Fruit fly (Drosophila melanogaster) ovary, adult (tissue): ENCODE results near the gene Vsx2.

ENCODE experiments used
- CG17801 ChIP-seq: fragments of 200-800 bp; optimal IDR thresholded peaks from 2 replicates; lab custom pipeline; 2019; ENCODE audit warnings: missing biosample characterization, mild to moderate bottlenecking, missing genetic modification characterization, moderate library complexity; ENCODE audit not compliant: partially characterized antibody

The Vsx2 gene

DNA sequence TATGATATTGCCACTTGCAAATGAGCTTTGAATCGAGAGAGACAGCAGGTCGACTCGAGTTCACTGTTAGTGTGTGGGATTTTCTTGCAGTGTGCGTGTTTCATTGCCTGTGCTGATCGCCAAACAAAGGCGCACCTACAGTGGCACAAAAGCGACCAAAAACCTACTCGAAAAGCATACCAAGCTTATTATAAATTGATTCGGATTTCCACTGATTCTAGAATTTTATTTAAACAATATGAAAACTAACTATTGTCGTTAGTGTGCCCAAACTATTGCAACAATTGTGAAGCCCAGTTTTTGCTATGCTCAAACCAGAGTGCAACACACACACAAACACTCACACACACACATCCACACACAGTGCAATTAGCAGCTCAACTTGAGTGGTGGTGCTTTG, 1.5 kb downstream of the Vsx2 start:
- no peak for TF ChIP-seq CG17801 (GFP tag; lab: Kevin White, UChicago)

DNA sequence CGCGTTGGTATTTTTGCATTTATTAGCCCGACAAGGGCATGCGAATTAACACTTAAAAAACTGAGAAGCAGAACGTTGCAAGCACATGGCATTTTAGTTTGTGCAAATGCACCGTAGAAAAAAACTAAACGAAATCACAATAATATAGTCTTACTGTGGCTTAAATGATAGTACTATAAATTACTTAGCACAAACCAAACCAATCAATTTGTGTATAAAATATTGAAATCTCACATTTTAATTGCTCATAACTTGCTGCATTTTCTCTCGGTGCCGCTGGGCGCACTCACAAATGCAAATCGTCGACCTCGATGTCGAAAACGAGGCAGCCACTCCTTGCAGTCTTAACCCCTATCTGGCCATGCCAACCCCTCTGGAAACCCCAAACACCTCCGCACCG, 6.3 kb downstream of the Vsx2 start:
- TF ChIP-seq CG17801 (GFP tag; lab: Kevin White, UChicago): no peak

DNA sequence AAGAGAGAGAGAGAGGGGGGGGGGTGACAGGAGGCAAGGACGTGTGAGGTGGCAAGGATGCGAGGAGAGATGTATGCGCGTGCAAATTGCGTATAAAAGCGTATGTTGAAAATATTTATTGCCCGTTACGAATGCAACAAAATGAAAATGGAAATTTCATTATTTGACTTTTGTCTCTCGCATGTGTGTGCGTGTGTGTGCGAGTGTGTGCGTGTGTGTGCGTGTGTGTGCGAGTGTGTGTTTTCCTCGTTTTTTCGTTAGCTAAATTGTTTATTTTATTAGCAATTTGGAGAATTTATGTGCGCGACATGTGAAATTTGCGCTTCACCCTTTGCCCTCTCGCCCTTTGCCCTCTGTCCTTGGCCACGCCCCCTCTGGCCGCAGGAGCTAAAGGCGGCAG, 7.2 kb downstream of the Vsx2 start:
- TF ChIP-seq CG17801 (GFP tag; lab: Kevin White, UChicago): no peak

DNA sequence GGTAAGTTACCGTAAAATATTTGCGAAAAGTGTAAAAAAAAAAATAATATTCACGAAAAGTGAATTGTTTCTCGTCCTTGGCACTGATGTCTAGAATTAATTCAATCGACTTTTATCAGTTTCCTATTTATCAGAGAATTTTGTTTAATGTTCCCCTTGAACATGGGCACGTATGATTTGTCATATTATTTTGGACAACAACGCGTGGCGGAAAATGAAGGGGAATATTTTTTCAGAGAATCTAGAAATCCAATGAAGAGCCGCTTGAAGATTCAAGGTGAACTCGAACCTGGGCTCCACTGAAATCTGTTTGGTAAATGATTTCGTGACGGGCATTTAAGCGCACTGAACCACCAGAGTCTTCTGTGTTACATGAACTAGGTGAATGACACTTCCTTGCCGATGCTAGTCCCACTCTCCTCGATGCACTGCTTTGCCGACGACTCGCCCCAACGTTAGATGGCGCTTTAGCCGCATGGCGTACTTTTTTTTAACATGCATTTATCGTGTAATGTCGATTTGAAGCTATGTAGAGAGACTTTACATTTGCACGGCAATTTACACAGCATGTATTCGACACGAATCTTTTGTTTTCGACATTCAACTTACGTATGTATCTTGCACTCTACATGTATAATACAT, 35.6 kb downstream of the Vsx2 start:
- TF ChIP-seq CG17801 (GFP tag; lab: Kevin White, UChicago): peak; percentile 19

DNA sequence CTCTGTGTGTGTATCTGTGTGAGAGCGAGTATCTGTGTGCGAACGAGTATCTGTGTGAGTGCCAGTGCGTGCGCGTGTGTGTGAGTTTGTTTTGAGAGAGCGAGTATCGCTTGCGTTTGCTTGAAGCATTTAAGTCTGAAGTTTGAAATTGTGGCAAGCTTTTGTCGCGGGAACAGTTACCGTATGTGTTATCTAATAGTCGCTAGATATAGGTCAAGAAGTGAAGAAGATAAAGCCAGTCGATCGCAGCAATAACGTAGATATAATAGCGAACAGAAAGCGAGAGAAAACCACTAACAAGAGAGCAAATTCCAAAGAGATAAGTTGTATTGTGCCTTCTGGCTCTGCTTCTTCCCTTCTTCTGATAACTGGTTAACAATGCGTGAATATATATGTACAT, 41.8 kb downstream of the Vsx2 start:
- TF ChIP-seq CG17801 (GFP tag; lab: Kevin White, UChicago): no peak

DNA sequence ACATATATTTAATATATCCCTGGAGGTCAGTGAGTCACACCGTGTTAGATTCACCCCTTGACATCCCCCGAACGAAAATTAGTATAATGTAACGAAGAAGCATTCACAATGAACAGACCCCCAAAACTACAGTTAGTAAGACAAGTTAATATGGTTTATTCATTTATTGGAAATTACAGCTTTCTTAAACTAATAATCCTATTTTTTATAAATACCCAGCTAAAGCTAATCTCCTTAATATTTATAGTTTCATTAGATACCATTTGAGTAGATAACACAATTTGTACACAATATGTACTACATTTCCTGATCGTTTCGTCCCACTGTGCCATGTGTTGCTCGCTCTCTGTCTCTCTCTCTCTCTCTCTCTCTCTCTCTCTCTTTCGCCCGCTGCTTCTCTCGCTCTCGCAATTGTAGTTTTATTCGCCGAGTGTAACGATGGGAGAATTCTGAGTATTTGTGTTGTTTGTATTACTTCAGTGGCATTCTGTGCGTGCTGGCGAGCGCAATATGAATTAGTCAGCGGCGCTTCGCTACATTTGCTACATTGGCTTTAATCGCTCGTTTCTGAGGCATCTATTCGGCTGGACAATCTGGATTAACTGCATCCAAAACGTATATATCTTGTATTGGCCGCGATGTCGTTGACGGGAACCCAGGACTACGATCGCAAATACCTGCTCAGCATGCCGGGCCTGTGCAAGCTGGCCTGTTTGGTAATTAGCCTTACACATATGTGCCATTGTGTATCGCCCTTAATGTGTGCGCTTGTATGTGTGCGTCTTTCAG, 43.0 kb downstream of the Vsx2 start:
- TF ChIP-seq CG17801 (GFP tag; lab: Kevin White, UChicago): peak; percentile 24

DNA sequence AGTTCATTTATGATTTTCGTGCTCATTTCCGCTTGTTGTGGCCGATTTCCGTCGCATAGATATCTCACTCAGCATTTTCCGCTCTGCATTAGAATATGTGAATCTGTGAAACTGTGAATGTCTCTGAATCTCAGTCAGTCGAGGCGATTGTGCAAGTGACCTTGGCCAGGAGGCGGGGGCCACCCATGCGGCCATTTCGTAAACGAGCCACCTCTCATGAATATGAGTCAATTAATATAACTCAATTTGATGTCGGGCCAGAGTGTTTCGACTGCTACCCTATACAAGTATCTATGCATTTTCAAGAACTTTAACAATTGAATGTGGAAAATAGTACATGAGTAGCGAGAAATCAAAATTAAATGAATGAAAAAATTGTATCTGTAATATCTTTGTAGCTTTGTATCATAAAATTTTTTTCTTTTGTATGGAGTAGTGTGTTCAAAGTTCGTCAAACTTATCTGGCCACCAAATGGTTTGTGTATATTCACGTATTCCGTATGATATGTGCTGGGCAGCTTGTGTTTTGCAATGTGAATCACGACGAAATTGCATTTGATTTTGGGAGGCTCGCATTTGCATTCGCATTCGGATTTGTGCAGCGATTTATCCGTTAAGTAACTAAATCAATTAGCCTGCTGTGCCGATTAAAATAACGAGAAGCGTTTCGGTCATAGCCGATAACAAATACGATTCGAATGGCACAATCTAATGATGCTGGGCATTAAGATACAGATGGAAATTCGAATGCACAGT, 43.9 kb downstream of the Vsx2 start, which contains the start of gene CG12730:
Gene CG12730 (plus strand): TSS at position 706 of the 756 bp plus-strand sequence.
- no peak for TF ChIP-seq CG17801 (GFP tag; lab: Kevin White, UChicago)

DNA sequence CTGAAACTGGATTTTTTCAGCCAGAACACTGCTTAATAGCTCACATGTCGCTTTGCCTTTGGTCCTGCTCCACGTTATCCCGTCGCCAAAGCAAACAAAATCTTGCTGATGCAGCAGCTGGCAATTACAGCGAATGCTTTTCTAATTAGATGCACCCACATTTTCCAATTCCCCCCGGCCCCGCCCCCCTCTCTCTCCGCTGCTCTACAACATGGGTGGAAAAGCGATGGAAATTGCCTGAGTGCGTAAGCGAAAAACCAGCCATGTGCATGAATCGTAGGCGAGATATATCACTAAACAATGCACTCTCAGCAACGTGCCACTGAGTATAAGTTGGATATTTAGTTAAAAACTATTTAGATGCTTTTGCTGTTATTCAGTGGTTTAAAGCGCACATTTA, 44.8 kb downstream of the Vsx2 start:
- no peak for TF ChIP-seq CG17801 (GFP tag; lab: Kevin White, UChicago)

DNA sequence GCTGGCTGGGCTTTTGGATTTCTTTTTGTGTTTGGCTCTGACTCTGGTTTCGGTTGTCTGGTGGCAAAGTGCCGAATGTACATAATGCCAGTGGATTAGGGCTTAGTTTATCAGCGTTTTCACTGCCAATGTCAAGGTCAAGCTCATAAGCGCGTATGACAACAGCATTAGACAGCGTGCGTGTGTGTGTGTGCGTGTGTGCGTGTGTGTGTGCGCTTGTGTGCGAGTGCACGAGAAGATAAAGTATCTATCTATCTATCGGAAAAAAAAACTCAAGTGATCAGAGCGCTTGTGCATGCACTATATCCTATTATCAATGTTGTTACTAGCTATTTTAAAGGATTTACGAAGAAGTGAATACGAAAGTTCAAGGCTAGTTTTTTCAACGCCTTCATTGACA, 48.8 kb downstream of the Vsx2 start:
- TF ChIP-seq CG17801 (GFP tag; lab: Kevin White, UChicago): no peak

DNA sequence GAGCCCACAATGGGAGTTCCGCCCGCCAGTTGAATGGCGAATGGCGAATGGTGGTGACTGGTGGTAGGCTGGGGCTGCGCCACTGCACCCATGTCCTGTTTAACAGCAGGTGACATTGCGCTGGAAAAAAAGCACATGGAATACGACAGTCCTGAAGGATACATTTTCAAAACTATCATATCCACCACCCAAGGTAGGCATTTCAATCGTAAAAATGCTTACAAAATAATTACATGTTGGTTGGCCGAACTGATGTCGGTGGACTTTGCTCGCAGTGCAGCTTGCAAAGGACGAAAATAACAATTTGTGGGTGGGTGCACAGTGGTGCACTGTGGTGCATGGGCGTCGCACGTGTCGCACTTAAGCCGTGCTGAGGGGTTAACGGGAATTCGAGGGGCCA, 56.1 kb downstream of the Vsx2 start:
- no peak for TF ChIP-seq CG17801 (GFP tag; lab: Kevin White, UChicago)

DNA sequence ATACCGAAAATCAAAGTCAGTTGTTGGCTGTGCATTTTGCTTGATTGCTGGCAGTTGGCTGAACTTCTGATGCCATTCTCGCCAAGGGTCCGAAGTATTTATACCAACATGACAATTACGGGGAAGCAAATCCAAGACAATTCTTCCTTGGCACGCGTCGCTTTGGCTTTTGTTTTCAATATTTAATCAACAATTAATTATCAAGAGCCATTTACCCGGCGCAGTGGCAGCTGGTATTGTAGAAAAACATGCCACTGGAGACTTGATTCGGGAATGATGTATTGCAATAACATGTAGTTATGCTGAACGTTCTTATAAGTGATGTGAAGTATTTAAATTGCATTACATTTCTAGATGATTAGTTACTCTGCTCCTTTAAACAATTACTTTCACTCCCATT, 58.9 kb downstream of the Vsx2 start, which contains the start of the genes CG32762 and CG4151:
Gene CG32762 (minus strand): TSS at position 101 of the 400 bp plus-strand sequence.
Gene CG4151 (plus strand): TSS at position 348 of the 400 bp plus-strand sequence.
- TF ChIP-seq CG17801 (GFP tag; lab: Kevin White, UChicago): no peak

DNA sequence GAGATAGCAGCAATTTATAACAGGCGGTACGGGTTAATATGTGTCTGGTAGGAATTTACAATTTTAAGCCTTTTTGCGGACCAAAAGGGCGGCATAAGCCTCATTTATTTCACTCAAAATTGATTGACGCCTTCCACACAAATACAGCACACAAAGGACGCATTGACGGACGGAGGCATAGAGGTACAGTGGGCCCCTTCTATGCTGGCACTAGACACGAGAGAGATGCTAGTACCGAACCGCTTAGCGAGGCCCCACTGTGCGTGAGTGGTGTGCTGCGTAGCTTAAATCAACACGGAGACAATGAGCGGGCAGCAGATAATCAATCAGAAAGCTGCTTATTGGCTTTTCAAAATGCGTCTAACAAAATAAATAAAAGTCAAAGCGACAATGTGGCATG, 63.3 kb downstream of the Vsx2 start:
- TF ChIP-seq CG17801 (GFP tag; lab: Kevin White, UChicago): no peak

DNA sequence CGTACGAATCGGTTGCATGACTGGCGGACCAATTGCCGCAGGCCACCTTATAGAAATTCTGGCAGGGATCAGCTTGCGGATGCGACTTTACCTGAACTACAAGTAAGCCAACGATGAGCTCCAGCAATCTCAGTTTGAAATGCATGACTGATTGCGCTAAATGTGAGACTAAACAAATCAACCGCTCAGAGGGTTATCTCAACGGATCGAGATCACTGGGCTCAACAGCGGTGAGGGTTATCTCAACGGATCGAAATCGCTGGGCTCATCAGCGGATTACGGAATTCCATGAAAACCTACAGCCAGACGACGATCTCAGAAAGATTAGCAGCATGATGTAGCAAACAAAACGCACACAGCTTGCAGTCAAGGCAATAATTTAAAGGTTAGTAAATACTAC, 64.1 kb downstream of the Vsx2 start, which contains the start of gene frma:
Gene frma (minus strand): TSS at position 152 of the 400 bp plus-strand sequence.
- TF ChIP-seq CG17801 (GFP tag; lab: Kevin White, UChicago): no peak

DNA sequence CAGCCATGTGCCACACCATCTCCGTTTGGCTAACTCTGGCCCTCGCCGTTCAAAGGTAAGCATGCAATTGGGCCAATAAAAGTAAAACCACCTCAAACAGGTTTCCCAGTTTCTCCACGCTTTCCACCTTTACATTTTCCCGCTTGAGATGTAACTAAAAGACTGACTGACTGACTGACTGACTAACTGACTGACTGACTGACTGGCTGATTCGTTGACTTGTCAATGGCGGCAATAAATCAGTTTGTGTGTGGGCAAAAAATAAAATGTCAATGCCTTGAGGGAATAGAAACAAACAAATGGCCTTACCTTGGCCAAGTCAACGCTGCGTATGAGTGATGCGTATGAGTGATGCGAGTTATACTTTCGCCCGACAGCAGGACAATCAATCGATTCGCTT, 72.6 kb downstream of the Vsx2 start:
- TF ChIP-seq CG17801 (GFP tag; lab: Kevin White, UChicago): no peak

DNA sequence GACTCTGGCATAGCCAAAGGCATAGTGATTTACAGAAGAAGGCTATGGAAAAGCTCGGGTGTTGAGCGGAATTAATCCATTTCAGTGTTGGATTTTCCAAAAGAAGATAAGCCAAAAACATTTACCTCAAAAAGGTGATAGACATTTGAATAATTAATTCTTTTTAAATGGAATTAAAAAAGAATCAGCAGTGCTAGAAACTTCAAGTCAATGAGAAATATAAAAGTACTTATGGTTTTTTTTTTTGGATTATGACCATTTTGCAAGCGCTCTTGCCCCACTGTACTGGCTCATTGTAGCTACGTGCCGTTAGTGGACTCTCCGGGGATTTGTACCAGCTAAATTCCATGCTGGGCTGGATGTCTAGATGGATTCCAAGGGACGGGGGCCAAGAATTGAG, 74.1 kb downstream of the Vsx2 start:
- no peak for TF ChIP-seq CG17801 (GFP tag; lab: Kevin White, UChicago)
